Worm (Caenorhabditis elegans): ENCODE data around the gene dod-3.
A peak's percentile ranks its signal among the peaks of the same experiment; 100 is the strongest.

Gene dod-3

DNA sequence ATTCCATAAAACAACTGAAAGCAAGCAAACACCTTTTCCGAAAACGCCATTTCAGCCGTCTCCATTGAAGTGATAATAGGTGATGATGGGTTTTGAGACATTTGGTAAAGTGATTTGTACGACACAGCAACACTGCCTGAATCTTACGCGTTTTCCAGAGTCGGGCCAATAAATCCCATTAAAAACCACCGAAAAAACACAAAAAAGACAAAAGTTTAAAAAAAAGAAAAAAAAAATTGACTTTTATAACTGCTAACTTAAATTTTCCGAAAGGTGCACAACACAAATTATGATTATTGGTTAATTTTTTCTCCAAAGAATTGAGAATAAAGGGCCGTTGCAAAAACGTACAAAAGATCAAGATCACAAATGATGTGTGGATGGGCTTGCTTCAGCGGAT is 3.5 kb upstream of the dod-3 start, which contains the start of gene srg-57:
TSS of gene srg-57 (minus strand) at position 101 of the 400 bp plus-strand sequence.
- no peak for TF ChIP-seq mxl-2 (GFP tag; conservative IDR thresholded peaks at IDR 0.05)
- peak in 1 of 2 experiments; percentile 55 for TF ChIP-seq unc-62 (GFP tag; optimal IDR thresholded peaks at IDR 0.05 in 1 of 2)
- no peak for TF ChIP-seq unc-62 (tag; optimal IDR thresholded peaks at IDR 0.05)

DNA sequence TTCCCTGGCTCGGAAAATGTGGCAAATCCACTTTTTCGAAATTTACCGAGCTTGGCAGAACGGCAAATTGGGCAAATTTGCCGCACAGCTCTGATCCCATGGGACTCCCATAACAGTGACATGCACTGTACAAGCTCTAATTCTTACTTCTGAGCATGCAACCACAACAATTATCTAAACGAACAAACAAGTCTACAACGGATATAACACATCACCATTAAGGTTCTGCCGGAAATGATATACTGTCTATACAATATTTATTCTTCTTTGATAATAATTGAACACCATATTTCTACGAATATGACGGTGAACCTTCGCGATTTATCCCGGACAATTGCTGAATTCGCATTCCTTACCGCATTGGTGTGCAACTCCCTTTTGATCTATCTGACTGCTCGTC is 2.7 kb downstream of the dod-3 start, which contains the start of gene str-33:
TSS of gene str-33 (plus strand) at position 301 of the 400 bp plus-strand sequence.
- no peak for TF ChIP-seq ama-1 (optimal IDR thresholded peaks at IDR 0.05)
- no peak for TF ChIP-seq ceh-44 (GFP tag; IDR thresholded peaks at IDR 0.05)
- TF ChIP-seq nhr-10 (tag; optimal IDR thresholded peaks at IDR 0.05) = no peak
- no peak for TF ChIP-seq mxl-2 (GFP tag; conservative IDR thresholded peaks at IDR 0.05)
- TF ChIP-seq ces-1 (GFP tag; optimal IDR thresholded peaks at IDR 0.05) = no peak
- TF ChIP-seq pha-4 (GFP tag; IDR thresholded peaks at IDR 0.05) = no peak
- TF ChIP-seq pha-4 (tag; optimal IDR thresholded peaks at IDR 0.05) = no peak
- TF ChIP-seq nhr-77 (tag; optimal IDR thresholded peaks at IDR 0.05) = no peak
- no peak for TF ChIP-seq zip-11 (GFP tag; IDR thresholded peaks at IDR 0.05)
- no peak for TF ChIP-seq nhr-76 (tag; optimal IDR thresholded peaks at IDR 0.05)
- TF ChIP-seq nhr-11 (tag; optimal IDR thresholded peaks at IDR 0.05) = no peak
- no peak for TF ChIP-seq lin-1 (GFP tag; IDR thresholded peaks at IDR 0.05)
- TF ChIP-seq spr-3 (GFP tag; optimal IDR thresholded peaks at IDR 0.05) = no peak
- TF ChIP-seq nhr-6 (tag; optimal IDR thresholded peaks at IDR 0.05) = no peak
- no peak for TF ChIP-seq snpc-1.2 (GFP tag; IDR thresholded peaks at IDR 0.05)
- no peak for TF ChIP-seq dmd-8 (GFP tag; IDR thresholded peaks at IDR 0.05)
- TF ChIP-seq php-3 (GFP tag; IDR thresholded peaks at IDR 0.05) = no peak
- no peak for TF ChIP-seq T26A8.4 (GFP tag; IDR thresholded peaks at IDR 0.05)
- no peak for TF ChIP-seq madf-5 (GFP tag; IDR thresholded peaks at IDR 0.05)
- TF ChIP-seq nhr-41 (GFP tag; IDR thresholded peaks at IDR 0.05) = no peak
- TF ChIP-seq attf-4 (tag; optimal IDR thresholded peaks at IDR 0.05) = no peak

DNA sequence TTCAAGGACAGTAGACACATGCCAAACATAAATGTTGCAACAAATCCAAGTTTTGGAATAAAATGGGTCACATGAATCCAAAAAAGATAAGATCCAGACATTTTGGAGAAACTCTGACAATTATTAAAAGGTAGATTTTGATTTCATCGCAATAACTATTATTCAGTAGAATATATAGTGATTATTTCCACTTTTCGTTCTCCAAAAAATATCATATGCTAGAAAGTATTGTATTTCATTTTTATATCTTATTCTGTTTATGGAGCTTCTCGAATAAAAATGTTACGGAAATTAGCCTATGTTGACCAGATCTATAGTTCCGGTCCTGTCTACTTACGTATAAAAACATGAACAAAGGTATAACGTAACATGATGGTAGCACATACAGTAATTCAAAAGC is 3.8 kb downstream of the dod-3 start, which contains the start of gene str-13:
TSS of gene str-13 (minus strand) at position 101 of the 400 bp plus-strand sequence.
- TF ChIP-seq nhr-6 (tag; optimal IDR thresholded peaks at IDR 0.05) (no peak), nhr-76 (tag; optimal IDR thresholded peaks at IDR 0.05) (no peak), fos-1 (tag; optimal IDR thresholded peaks at IDR 0.05) (no peak)

DNA sequence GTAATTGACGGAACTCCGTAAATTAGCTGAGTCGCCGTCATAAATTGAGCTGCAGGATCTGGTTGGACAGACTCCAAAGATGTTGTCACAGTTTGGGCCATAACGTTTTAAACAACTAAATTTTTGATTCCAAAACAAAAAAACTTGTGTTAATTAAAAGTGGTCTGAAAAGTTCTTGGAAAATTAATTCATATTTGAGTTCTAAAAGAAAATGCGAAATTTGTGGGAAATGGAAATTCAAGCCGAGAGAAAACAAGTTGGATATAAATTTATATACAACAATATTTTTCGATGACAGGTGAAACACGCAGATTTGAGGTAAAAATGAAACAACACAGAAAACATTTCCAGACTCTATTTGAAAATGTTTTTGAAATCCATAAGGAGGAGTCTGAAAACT is 5.7 kb downstream of the dod-3 start, which contains the start of gene srg-59:
TSS of gene srg-59 (minus strand) at position 101 of the 400 bp plus-strand sequence.
- no peak for TF ChIP-seq nhr-41 (GFP tag; IDR thresholded peaks at IDR 0.05)
- peak; percentile 81 for TF ChIP-seq aha-1 (tag)
- no peak for TF ChIP-seq ceh-28 (tag; optimal IDR thresholded peaks at IDR 0.05)

DNA sequence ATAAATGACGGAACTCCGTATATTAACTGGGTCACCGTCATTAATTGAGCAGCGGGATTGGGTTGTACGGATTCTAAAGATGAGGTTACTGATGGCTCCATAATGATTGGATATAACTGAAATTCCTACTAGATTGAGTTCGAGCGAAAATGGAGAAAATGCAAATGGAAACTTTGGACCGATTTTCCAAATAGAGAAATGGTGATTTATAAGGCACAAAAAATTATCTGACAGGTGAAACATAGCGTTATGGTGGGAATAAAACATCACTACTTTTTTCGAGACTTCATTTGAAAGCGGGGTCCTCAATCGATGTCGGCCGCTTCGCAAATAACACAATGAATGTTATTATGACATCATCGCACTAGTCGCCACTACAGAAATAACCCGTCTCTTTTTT is 8.3 kb downstream of the dod-3 start, which contains the start of gene srg-60:
TSS of gene srg-60 (minus strand) at position 101 of the 400 bp plus-strand sequence.
- TF ChIP-seq ZK337.2 (GFP tag; IDR thresholded peaks at IDR 0.05) (no peak), aha-1 (tag) (peak; percentile 42)

DNA sequence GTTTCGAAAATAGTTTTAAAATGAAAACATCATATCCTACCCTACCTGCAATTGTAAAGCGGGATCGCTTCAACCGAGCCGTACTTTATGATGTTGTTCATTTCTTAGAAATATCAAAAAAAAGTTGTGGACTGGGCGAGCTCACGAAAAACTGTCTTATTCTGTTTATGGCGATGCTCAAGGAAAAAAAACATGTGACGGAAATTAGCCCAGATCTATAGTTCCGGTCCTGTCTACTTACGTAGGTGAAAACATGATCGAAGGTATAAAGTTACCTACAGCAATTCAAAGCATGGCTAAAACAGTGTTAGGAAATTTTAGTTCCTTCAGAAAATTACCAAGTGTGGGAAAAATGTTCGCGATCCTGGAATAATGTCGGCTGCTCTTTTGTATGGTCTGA is 10.1 kb downstream of the dod-3 start, which contains the start of gene srt-27:
TSS of gene srt-27 (minus strand) at position 101 of the 400 bp plus-strand sequence.
- no peak for TF ChIP-seq skn-1 (tag; optimal IDR thresholded peaks at IDR 0.05)
- TF ChIP-seq nhr-48 (tag; optimal IDR thresholded peaks at IDR 0.05) = no peak
- no peak for TF ChIP-seq lin-13 (GFP tag; optimal IDR thresholded peaks at IDR 0.05)
- no peak for TF ChIP-seq nhr-25 (tag; optimal IDR thresholded peaks at IDR 0.05; ENCODE audit: borderline replicate concordance, insufficient read depth)
- TF ChIP-seq daf-8 (GFP tag; IDR thresholded peaks at IDR 0.05) = no peak
- TF ChIP-seq T26A8.4 (GFP tag; IDR thresholded peaks at IDR 0.05) = no peak
- no peak for TF ChIP-seq F49E8.2 (tag; optimal IDR thresholded peaks at IDR 0.05; ENCODE audit: borderline replicate concordance)
- no peak for TF ChIP-seq D1046.2 (GFP tag; IDR thresholded peaks at IDR 0.05)
- TF ChIP-seq ceh-44 (GFP tag; IDR thresholded peaks at IDR 0.05) = no peak
- no peak for TF ChIP-seq nhr-77 (tag; optimal IDR thresholded peaks at IDR 0.05)
- no peak for TF ChIP-seq spr-3 (GFP tag; optimal IDR thresholded peaks at IDR 0.05)
- TF ChIP-seq ztf-7 (tag; optimal IDR thresholded peaks at IDR 0.05) = no peak
- TF ChIP-seq set-16 (GFP tag; IDR thresholded peaks at IDR 0.05) = no peak
- no peak for TF ChIP-seq cey-2 (tag; optimal IDR thresholded peaks at IDR 0.05; ENCODE audit: borderline replicate concordance, insufficient read depth)
- no peak for TF ChIP-seq daf-16 (GFP tag; optimal IDR thresholded peaks at IDR 0.05)
- no peak for TF ChIP-seq daf-16 (tag; optimal IDR thresholded peaks at IDR 0.05)
- no peak for TF ChIP-seq mdl-1 (tag; optimal IDR thresholded peaks at IDR 0.05)
- TF ChIP-seq Y5F2A.4 (GFP tag; optimal IDR thresholded peaks at IDR 0.05) = no peak
- TF ChIP-seq php-3 (GFP tag; IDR thresholded peaks at IDR 0.05) = no peak
- no peak for TF ChIP-seq dmd-6 (GFP tag; IDR thresholded peaks at IDR 0.05)
- TF ChIP-seq mep-1 (tag; optimal IDR thresholded peaks at IDR 0.05) = no peak
